Worm (Caenorhabditis elegans) whole organism, young adult: ENCODE results near the gene T24E12.10.

Source experiments
- C17E4.6 ChIP-seq: fragments of 200-800 bp; sonication (Bioruptor generic); IDR thresholded peaks from 2 replicates; pipeline ENCODE4 v1.3.6; 2022; ENCODE audit warnings: missing genetic modification reagents, missing genetic modification characterization, missing compliant biosample characterization
- F10E7.11 ChIP-seq: sonication (generic microtip); optimal IDR thresholded peaks from 2 replicates; lab custom pipeline; 2017; ENCODE audit warnings: mild to moderate bottlenecking, missing genetic modification characterization, moderate library complexity, missing compliant biosample characterization
- F33H1.4 ChIP-seq: fragments of 200-800 bp; sonication (Bioruptor generic); IDR thresholded peaks from 2 replicates; pipeline ENCODE4 v1.3.6; 2022; ENCODE audit warnings: missing genetic modification reagents, missing genetic modification characterization, missing compliant biosample characterization
- F37B4.10 ChIP-seq: fragments of 200-800 bp; sonication (Bioruptor generic); IDR thresholded peaks from 2 replicates; pipeline ENCODE4 v1.3.6; 2022; ENCODE audit warnings: missing genetic modification characterization, missing compliant biosample characterization
- F39B2.1 ChIP-seq: fragments of 200-800 bp; sonication (Bioruptor generic); IDR thresholded peaks from 2 replicates; pipeline ENCODE4 v1.3.6; 2022; ENCODE audit warnings: missing genetic modification reagents, missing genetic modification characterization, missing compliant biosample characterization
- F49E8.2 ChIP-seq: sonication (generic microtip); optimal IDR thresholded peaks from 3 replicates; lab custom pipeline; 2017; ENCODE audit warnings: missing genetic modification characterization, mild to moderate bottlenecking, missing compliant biosample characterization, antibody characterized with exemption, moderate library complexity; ENCODE audit not compliant: insufficient read depth
- F52B5.7 ChIP-seq: sonication (generic microtip); optimal IDR thresholded peaks from 2 replicates; lab custom pipeline; 2016; ENCODE audit warnings: mild to moderate bottlenecking, missing genetic modification characterization, missing compliant biosample characterization
- F55B11.4 ChIP-seq: sonication (generic microtip); optimal IDR thresholded peaks from 2 replicates; lab custom pipeline; 2016; ENCODE audit warnings: missing compliant biosample characterization, missing genetic modification characterization, borderline replicate concordance; ENCODE audit not compliant: insufficient read depth
- K12H6.12 ChIP-seq: fragments of 200-800 bp; sonication (Bioruptor generic); optimal IDR thresholded peaks from 2 replicates; lab custom pipeline; 2018; ENCODE audit warnings: mild to moderate bottlenecking, missing genetic modification characterization, missing compliant biosample characterization
- T07F8.4 ChIP-seq: sonication (generic microtip); optimal IDR thresholded peaks from 2 replicates; lab custom pipeline; 2016; ENCODE audit warnings: mild to moderate bottlenecking, missing genetic modification characterization, moderate library complexity, missing compliant biosample characterization
- Y53G8AR.9 ChIP-seq: fragments of 200-800 bp; sonication (Bioruptor generic); conservative IDR thresholded peaks from 2 replicates; pipeline ENCODE4 v1.3.6; 2022; ENCODE audit warnings: missing genetic modification reagents, missing genetic modification characterization, missing compliant biosample characterization
- Y67H2A.10 ChIP-seq: fragments of 200-800 bp; sonication (Bioruptor generic); conservative IDR thresholded peaks from 2 replicates; pipeline ENCODE4 v1.3.6; 2022; ENCODE audit warnings: missing genetic modification reagents, missing genetic modification characterization, missing compliant biosample characterization
- Y95B8A.8 ChIP-seq: fragments of 200-800 bp; sonication (Bioruptor generic); IDR thresholded peaks from 2 replicates; pipeline ENCODE4 v1.3.6; 2022; ENCODE audit warnings: missing genetic modification reagents, missing genetic modification characterization, missing compliant biosample characterization
- akir-1 ChIP-seq: fragments of 200-800 bp; sonication (Bioruptor generic); optimal IDR thresholded peaks from 2 replicates; lab custom pipeline; 2018; ENCODE audit warnings: mild to moderate bottlenecking, missing genetic modification characterization, moderate library complexity, missing compliant biosample characterization
- ama-1 ChIP-seq, 3 experiments: fragments of 150-350 bp in 1 of 3; sonication (generic microtip) in 2 of 3; optimal IDR thresholded peaks; 2 replicates each; lab custom pipeline; 2014 to 2018; ENCODE audit warnings: missing biosample characterization in 2 of 3, missing genetic modification characterization in 2 of 3, missing genetic modification reagents in 2 of 3
- athp-1 ChIP-seq: sonication (generic microtip); optimal IDR thresholded peaks from 2 replicates; lab custom pipeline; 2017; ENCODE audit warnings: mild to moderate bottlenecking, missing genetic modification characterization, missing compliant biosample characterization
- attf-3 ChIP-seq: fragments of 200-800 bp; sonication (Bioruptor generic); conservative IDR thresholded peaks from 2 replicates; pipeline ENCODE4 v1.3.6; 2022; ENCODE audit warnings: missing genetic modification reagents, missing genetic modification characterization, missing compliant biosample characterization
- attf-6 ChIP-seq: fragments of 200-800 bp; sonication (Bioruptor generic); IDR thresholded peaks from 2 replicates; pipeline ENCODE4 v1.3.6; 2022; ENCODE audit warnings: missing genetic modification reagents, missing genetic modification characterization, missing compliant biosample characterization
- bed-2 ChIP-seq: fragments of 200-800 bp; sonication (Bioruptor generic); IDR thresholded peaks from 2 replicates; pipeline ENCODE4 v1.3.6; 2022; ENCODE audit warnings: missing genetic modification reagents, missing genetic modification characterization, missing compliant biosample characterization
- ceh-91 ChIP-seq: fragments of 200-800 bp; sonication (Bioruptor generic); IDR thresholded peaks from 2 replicates; pipeline ENCODE4 v1.3.6; 2022; ENCODE audit warnings: missing genetic modification reagents, missing genetic modification characterization, missing compliant biosample characterization
- dox-1 ChIP-seq: fragments of 200-800 bp; sonication (Bioruptor generic); IDR thresholded peaks from 2 replicates; pipeline ENCODE4 v1.3.6; 2022; ENCODE audit warnings: missing genetic modification reagents, missing genetic modification characterization, missing compliant biosample characterization
- egl-44 ChIP-seq: fragments of 200-800 bp; sonication (Bioruptor generic); IDR thresholded peaks from 2 replicates; pipeline ENCODE4 v1.3.6; 2022; ENCODE audit warnings: missing genetic modification reagents, missing genetic modification characterization, missing compliant biosample characterization
- ets-4 ChIP-seq: fragments of 200-800 bp; sonication (Bioruptor generic); optimal IDR thresholded peaks from 2 replicates; lab custom pipeline; 2018; ENCODE audit warnings: mild to moderate bottlenecking, missing genetic modification characterization, missing compliant biosample characterization
- gei-17 ChIP-seq: fragments of 200-800 bp; sonication (Bioruptor generic); optimal IDR thresholded peaks from 2 replicates; lab custom pipeline; 2018; ENCODE audit warnings: mild to moderate bottlenecking, missing genetic modification characterization, missing compliant biosample characterization
- lin-54 ChIP-seq: fragments of 200-800 bp; sonication (Bioruptor generic); optimal IDR thresholded peaks from 2 replicates; lab custom pipeline; 2018; ENCODE audit warnings: mild to moderate bottlenecking, missing genetic modification characterization, missing compliant biosample characterization
- lsy-27 ChIP-seq: sonication (generic microtip); optimal IDR thresholded peaks from 2 replicates; lab custom pipeline; 2017; ENCODE audit warnings: missing genetic modification characterization, mild to moderate bottlenecking, missing compliant biosample characterization, antibody characterized with exemption, missing genotype, borderline replicate concordance; ENCODE audit not compliant: insufficient read depth
- madf-3 ChIP-seq: fragments of 200-800 bp; sonication (Bioruptor generic); IDR thresholded peaks from 2 replicates; pipeline ENCODE4 v1.3.6; 2022; ENCODE audit warnings: missing genetic modification reagents, missing genetic modification characterization, missing compliant biosample characterization
- madf-8 ChIP-seq: fragments of 200-800 bp; sonication (Bioruptor generic); conservative IDR thresholded peaks from 2 replicates; pipeline ENCODE4 v1.3.6; 2022; ENCODE audit warnings: missing genetic modification reagents, missing genetic modification characterization, missing compliant biosample characterization
- mel-28 ChIP-seq: sonication (generic microtip); optimal IDR thresholded peaks from 2 replicates; lab custom pipeline; 2016; ENCODE audit warnings: borderline replicate concordance, mild to moderate bottlenecking, missing genetic modification characterization, missing compliant biosample characterization
- mxl-1 ChIP-seq: sonication (generic microtip); optimal IDR thresholded peaks from 2 replicates; lab custom pipeline; 2016; ENCODE audit warnings: missing genetic modification characterization, missing compliant biosample characterization
- nfyb-1 ChIP-seq: fragments of 200-800 bp; sonication (Bioruptor generic); IDR thresholded peaks from 2 replicates; pipeline ENCODE4 v1.3.6; 2022; ENCODE audit warnings: missing genetic modification reagents, missing genetic modification characterization, missing compliant biosample characterization
- nhr-80 ChIP-seq: sonication (generic microtip); optimal IDR thresholded peaks from 2 replicates; lab custom pipeline; 2016; ENCODE audit warnings: missing genetic modification characterization, missing compliant biosample characterization
- pha-4 ChIP-seq: fragments of 150-350 bp; sonication (generic microtip); optimal IDR thresholded peaks from 2 replicates; lab custom pipeline; 2014; ENCODE audit warnings: missing biosample characterization, missing genetic modification reagents, missing genetic modification characterization
- rpc-1 ChIP-seq, 2 experiments: fragments of 150-350 bp in 1 of 2; sonication (generic microtip) in 1 of 2; optimal IDR thresholded peaks; 2 replicates each; lab custom pipeline; 2014 to 2018; ENCODE audit warnings: missing biosample characterization in 1 of 2, missing genetic modification characterization in 1 of 2, missing genetic modification reagents in 1 of 2, missing genotype in 1 of 2
- sea-2 ChIP-seq: fragments of 200-800 bp; sonication (Bioruptor generic); IDR thresholded peaks from 2 replicates; pipeline ENCODE4 v1.3.6; 2022; ENCODE audit warnings: missing genetic modification characterization, missing compliant biosample characterization
- snpc-1.3 ChIP-seq: sonication (generic microtip); optimal IDR thresholded peaks from 2 replicates; lab custom pipeline; 2017; ENCODE audit warnings: missing genetic modification characterization, mild to moderate bottlenecking, missing compliant biosample characterization, antibody characterized with exemption, moderate library complexity, missing genotype, missing genetic modification reagents; ENCODE audit not compliant: insufficient read depth
- somi-1 ChIP-seq: fragments of 200-800 bp; sonication (Bioruptor generic); optimal IDR thresholded peaks from 2 replicates; lab custom pipeline; 2018; ENCODE audit warnings: mild to moderate bottlenecking, missing genetic modification characterization, missing compliant biosample characterization
- sptf-2 ChIP-seq: fragments of 200-800 bp; sonication (Bioruptor generic); optimal IDR thresholded peaks from 2 replicates; lab custom pipeline; 2018; ENCODE audit warnings: mild to moderate bottlenecking, missing genetic modification characterization, missing compliant biosample characterization
- zim-3 ChIP-seq: sonication (generic microtip); optimal IDR thresholded peaks from 2 replicates; lab custom pipeline; 2017; ENCODE audit warnings: mild to moderate bottlenecking, missing genetic modification characterization, moderate library complexity, missing compliant biosample characterization
- ztf-18 ChIP-seq: sonication (generic microtip); optimal IDR thresholded peaks from 2 replicates; lab custom pipeline; 2016; ENCODE audit warnings: missing genotype, mild to moderate bottlenecking, missing genetic modification characterization, missing compliant biosample characterization

T24E12.10 gene

DNA sequence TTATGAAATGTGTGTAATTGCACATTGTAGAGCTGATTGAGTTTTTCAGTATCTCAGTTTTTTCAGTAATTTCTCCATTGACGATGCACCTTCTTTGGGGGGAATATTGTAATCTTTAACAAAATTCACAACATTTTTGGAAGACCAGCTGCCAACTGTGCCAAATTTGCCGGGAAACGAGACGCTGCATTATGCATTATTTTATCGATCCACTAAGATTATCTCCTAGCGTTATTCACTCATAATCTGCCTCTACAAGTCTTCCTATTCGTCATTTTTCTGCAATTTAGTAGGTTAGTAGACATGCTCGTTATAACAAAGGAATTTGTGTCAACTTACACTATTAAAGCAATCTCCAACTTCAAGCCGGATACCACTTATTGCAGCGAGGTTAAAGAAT, 41.3 kb downstream of the T24E12.10 start, which contains the start of the genes sdz-12 and bath-31:
Gene sdz-12, minus strand, starts transcription at position 101 of the 400 bp plus-strand sequence.
Gene bath-31, plus strand, starts transcription at position 251 of the 400 bp plus-strand sequence.
- TF ChIP-seq lin-54 (GFP tag; lab: Kevin White, UChicago) (no peak), bed-2 (GFP tag; lab: Robert Waterston, UW) (no peak), sptf-2 (GFP tag; lab: Kevin White, UChicago) (no peak), mel-28 (tag; lab: Kevin White, UChicago) (no peak), madf-3 (GFP tag; lab: Robert Waterston, UW) (no peak), snpc-1.3 (tag; lab: Kevin White, UChicago) (no peak), T07F8.4 (tag; lab: Kevin White, UChicago) (no peak), nfyb-1 (no peak), K12H6.12 (tag; lab: Kevin White, UChicago) (no peak), dox-1 (GFP tag; lab: Robert Waterston, UW) (no peak), attf-6 (GFP tag; lab: Robert Waterston, UW) (no peak), gei-17 (GFP tag; lab: Kevin White, UChicago) (no peak), F49E8.2 (tag; lab: Kevin White, UChicago) (no peak), F37B4.10 (no peak), nhr-80 (tag; lab: Kevin White, UChicago) (no peak), F33H1.4 (no peak), ets-4 (no peak), Y95B8A.8 (no peak), Y67H2A.10 (GFP tag; lab: Robert Waterston, UW) (no peak), lsy-27 (no peak)

DNA sequence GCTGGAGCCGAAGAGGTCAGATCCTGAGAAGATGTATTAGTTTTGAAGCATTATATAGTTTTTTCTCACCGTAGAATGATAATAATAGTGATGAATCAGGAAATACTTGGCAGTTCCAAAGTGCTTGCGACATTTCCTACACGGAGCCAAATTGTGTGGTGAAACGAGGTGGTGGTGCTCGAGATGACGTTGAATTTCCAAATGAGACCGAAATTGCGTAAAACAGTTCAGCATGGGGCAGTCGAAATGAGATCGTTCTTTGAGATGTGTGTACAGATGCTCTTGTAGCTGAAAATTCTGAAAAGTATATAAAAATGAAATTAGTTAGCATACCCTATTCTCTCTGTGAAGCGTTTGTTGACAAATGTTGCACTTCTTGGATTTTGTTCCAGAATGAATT, 45.0 kb downstream of the T24E12.10 start, which contains the start of gene C46E10.8:
Gene C46E10.8, minus strand, starts transcription at position 101 of the 400 bp plus-strand sequence.
- no peak for TF ChIP-seq somi-1 (GFP tag; lab: Kevin White, UChicago)
- no peak for TF ChIP-seq ceh-91
- TF ChIP-seq C17E4.6 (GFP tag; lab: Robert Waterston, UW) = no peak
- no peak for TF ChIP-seq ama-1 (optimal IDR thresholded peaks at IDR 0.05; lab: Kevin White, UChicago)
- no peak for TF ChIP-seq ama-1 (GFP tag; optimal IDR thresholded peaks at IDR 0.05; lab: Kevin White, UChicago)
- no peak for TF ChIP-seq attf-3 (GFP tag; lab: Robert Waterston, UW)
- TF ChIP-seq dox-1 (GFP tag; lab: Robert Waterston, UW) = no peak
- no peak for TF ChIP-seq gei-17 (GFP tag; lab: Kevin White, UChicago)
- TF ChIP-seq F33H1.4 = no peak
- TF ChIP-seq sptf-2 (GFP tag; lab: Kevin White, UChicago) = no peak
- TF ChIP-seq rpc-1 (optimal IDR thresholded peaks at IDR 0.05; lab: Kevin White, UChicago) = no peak
- no peak for TF ChIP-seq rpc-1 (tag; optimal IDR thresholded peaks at IDR 0.05; lab: Kevin White, UChicago)
- TF ChIP-seq, all 124 proteins: peak for 0

DNA sequence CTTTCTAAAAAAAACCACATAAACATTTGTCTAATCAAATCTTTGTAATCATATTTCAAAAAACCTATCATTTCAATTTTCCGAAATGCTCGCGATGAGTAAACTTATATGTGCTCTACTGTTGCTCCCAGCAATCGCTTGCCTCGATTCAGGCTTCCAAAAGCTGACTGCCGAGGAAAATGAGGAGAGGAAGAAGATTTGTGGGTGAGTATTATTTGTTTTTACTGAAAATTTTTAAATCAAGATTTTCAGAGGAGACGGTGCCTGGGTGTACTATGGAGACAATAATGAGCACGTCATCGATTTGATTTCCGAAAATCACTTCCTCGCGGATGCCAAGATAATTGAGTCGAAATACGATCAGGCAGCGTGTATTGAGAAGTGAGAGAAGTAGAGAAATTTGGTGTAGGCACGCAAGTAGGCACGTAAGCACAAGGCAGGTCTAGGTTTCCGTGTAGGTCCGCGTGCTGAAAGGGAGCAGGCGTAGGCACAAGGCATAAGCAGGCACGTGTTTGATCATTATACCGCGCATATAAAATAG, 48.8 kb downstream of the T24E12.10 start, which contains the start of gene C46E10.1:
Gene C46E10.1, plus strand, starts transcription at position 51 of the 541 bp plus-strand sequence.
- no peak for TF ChIP-seq attf-3 (GFP tag; lab: Robert Waterston, UW)
- no peak for TF ChIP-seq F55B11.4 (tag; lab: Kevin White, UChicago)
- no peak for TF ChIP-seq F52B5.7 (tag; lab: Kevin White, UChicago)
- no peak for TF ChIP-seq F10E7.11
- no peak for TF ChIP-seq akir-1 (GFP tag; lab: Kevin White, UChicago)
- no peak for TF ChIP-seq ceh-91
- no peak for TF ChIP-seq lin-54 (GFP tag; lab: Kevin White, UChicago)
- TF ChIP-seq ztf-18 (tag; lab: Kevin White, UChicago) = no peak
- TF ChIP-seq egl-44 = no peak
- TF ChIP-seq sea-2 (GFP tag; lab: Robert Waterston, UW) = no peak
- no peak for TF ChIP-seq mxl-1 (tag; lab: Kevin White, UChicago)
- TF ChIP-seq athp-1 (tag; lab: Kevin White, UChicago) = no peak
- no peak for TF ChIP-seq gei-17 (GFP tag; lab: Kevin White, UChicago)
- TF ChIP-seq zim-3 (tag; lab: Kevin White, UChicago) = no peak
- TF ChIP-seq pha-4 (tag; lab: Kevin White, UChicago) = no peak
- no peak for TF ChIP-seq Y53G8AR.9 (GFP tag; lab: Robert Waterston, UW)
- no peak for TF ChIP-seq F39B2.1 (GFP tag; lab: Robert Waterston, UW)
- TF ChIP-seq madf-8 (GFP tag; lab: Robert Waterston, UW) = no peak
